Fruit fly (Drosophila melanogaster): ENCODE results near the gene RpS5a.
A peak's percentile ranks its signal among the peaks of the same experiment; 100 is the strongest.

- TF ChIP-seq CG33017 (tag; optimal IDR thresholded peaks at IDR 0.05) (peak; percentile 67), pad (GFP tag; optimal IDR thresholded peaks at IDR 0.05) (peak; percentile 11), bab1 (GFP tag; optimal IDR thresholded peaks at IDR 0.05) (peak; percentile 28), Clk (GFP tag; optimal IDR thresholded peaks at IDR 0.05) (no peak), tj (GFP tag; optimal IDR thresholded peaks at IDR 0.05) (no peak)
Measured at dm6 chrX:17170484-17170944, 22.4 kb upstream of the RpS5a start.
